Worm (Caenorhabditis elegans): ENCODE results near the gene pqn-62.

DNA sequence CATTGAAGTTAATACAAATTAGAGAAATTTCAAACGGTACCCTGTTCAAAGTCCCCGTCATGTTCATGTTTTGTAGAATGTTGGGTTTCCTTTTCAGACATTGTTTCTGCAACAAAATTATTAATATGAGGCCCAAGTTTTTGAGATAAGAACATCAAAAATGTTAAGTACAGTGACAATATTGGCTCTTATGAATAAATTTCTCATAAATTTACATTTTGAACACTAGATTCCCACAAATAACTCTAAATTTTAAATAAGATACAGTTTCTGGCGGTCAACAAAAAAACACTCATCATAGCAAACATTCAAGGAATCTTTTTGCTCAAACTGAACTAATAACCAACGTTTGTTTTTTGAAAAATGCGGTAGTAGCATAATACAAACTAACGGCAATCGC, 30.4 kb downstream of the pqn-62 start, which contains the start of gene H28G03.3:
- TF ChIP-seq zag-1 (tag; optimal IDR thresholded peaks at IDR 0.05) (no peak), lsy-2 (tag; optimal IDR thresholded peaks at IDR 0.05) (no peak), dmd-6 (GFP tag; IDR thresholded peaks at IDR 0.05) (no peak), hlh-30 (tag; optimal IDR thresholded peaks at IDR 0.05; ENCODE audit: insufficient read depth) (no peak), fos-1 (tag; optimal IDR thresholded peaks at IDR 0.05) (no peak), aha-1 (tag) (no peak), unc-62 (GFP tag; optimal IDR thresholded peaks at IDR 0.05 in 1 of 2) (peak in 1 of 2 experiments; percentile 11), unc-62 (tag; optimal IDR thresholded peaks at IDR 0.05) (no peak), nhr-237 (tag; optimal IDR thresholded peaks at IDR 0.05) (no peak), pha-4 (GFP tag; IDR thresholded peaks at IDR 0.05) (no peak), pha-4 (tag; optimal IDR thresholded peaks at IDR 0.05) (no peak), lin-39 (tag; optimal IDR thresholded peaks at IDR 0.05) (no peak)
